Worm (Caenorhabditis elegans) whole organism, L4 larva: ENCODE results near the gene glb-27.

Source experiments
- F37D6.2 ChIP-seq: sonication (generic microtip); optimal IDR thresholded peaks from 2 replicates; lab custom pipeline; 2016; ENCODE audit warnings: mild to moderate bottlenecking, missing genetic modification characterization, missing compliant biosample characterization
- R02D3.7 ChIP-seq: fragments of 150-350 bp; sonication (generic microtip); optimal IDR thresholded peaks from 3 replicates; lab custom pipeline; 2014; ENCODE audit warnings: missing biosample characterization, missing genetic modification characterization
- T26A8.4 ChIP-seq: fragments of 200-800 bp; sonication (Bioruptor generic); IDR thresholded peaks from 2 replicates; pipeline ENCODE4 v1.3.6; 2022; ENCODE audit warnings: missing genetic modification characterization, missing compliant biosample characterization
- Y48G9A.11 ChIP-seq: fragments of 200-800 bp; sonication (Bioruptor generic); IDR thresholded peaks from 2 replicates; pipeline ENCODE4 v1.3.6; 2022; ENCODE audit warnings: missing genetic modification reagents, missing genetic modification characterization, missing compliant biosample characterization
- Y5F2A.4 ChIP-seq: fragments of 200-800 bp; sonication (Bioruptor generic); optimal IDR thresholded peaks from 2 replicates; lab custom pipeline; 2018; ENCODE audit warnings: mild to moderate bottlenecking, missing genetic modification characterization, missing compliant biosample characterization
- ZK337.2 ChIP-seq: fragments of 200-800 bp; sonication (Bioruptor generic); IDR thresholded peaks from 2 replicates; pipeline ENCODE4 v1.3.6; 2022; ENCODE audit warnings: missing genetic modification reagents, missing genetic modification characterization, missing compliant biosample characterization
- ama-1 ChIP-seq: fragments of 150-350 bp; optimal IDR thresholded peaks from 2 replicates; lab custom pipeline; 2014; ENCODE audit warnings: inconsistent platforms, mixed read lengths
- ceh-28 ChIP-seq: fragments of 150-350 bp; optimal IDR thresholded peaks from 2 replicates; lab custom pipeline; 2014; ENCODE audit warnings: missing biosample characterization, missing genetic modification reagents, missing genetic modification characterization
- ceh-32 ChIP-seq: sonication (generic microtip); optimal IDR thresholded peaks from 2 replicates; lab custom pipeline; 2016; ENCODE audit warnings: mild to moderate bottlenecking, missing genetic modification characterization, missing compliant biosample characterization; ENCODE audit not compliant: poor library complexity
- ceh-62 ChIP-seq: sonication (generic microtip); optimal IDR thresholded peaks from 2 replicates; lab custom pipeline; 2017; ENCODE audit warnings: missing biosample characterization, missing genetic modification characterization
- ceh-82 ChIP-seq: sonication (generic microtip); optimal IDR thresholded peaks from 2 replicates; lab custom pipeline; 2017; ENCODE audit warnings: missing biosample characterization, missing genetic modification characterization
- cey-2 ChIP-seq: sonication (generic microtip); optimal IDR thresholded peaks from 3 replicates; lab custom pipeline; 2017; ENCODE audit warnings: missing genetic modification characterization, mild to moderate bottlenecking, missing compliant biosample characterization, antibody characterized with exemption, borderline replicate concordance; ENCODE audit not compliant: insufficient read depth
- ctbp-1 ChIP-seq: fragments of 200-800 bp; sonication (Bioruptor generic); IDR thresholded peaks from 2 replicates; pipeline ENCODE4 v1.3.6; 2022; ENCODE audit warnings: missing genetic modification reagents, missing genetic modification characterization, missing compliant biosample characterization
- daf-19 ChIP-seq: fragments of 200-800 bp; sonication (Bioruptor generic); conservative IDR thresholded peaks from 2 replicates; pipeline ENCODE4 v1.3.6; 2022; ENCODE audit warnings: missing genetic modification characterization, missing compliant biosample characterization
- duxl-1 ChIP-seq: sonication (generic microtip); optimal IDR thresholded peaks from 2 replicates; lab custom pipeline; 2016; ENCODE audit warnings: mild to moderate bottlenecking, missing genetic modification characterization, moderate library complexity, missing compliant biosample characterization; ENCODE audit not compliant: poor library complexity
- dve-1 ChIP-seq: sonication (generic microtip); optimal IDR thresholded peaks from 2 replicates; lab custom pipeline; 2017; ENCODE audit warnings: antibody characterized with exemption, mild to moderate bottlenecking, missing genetic modification characterization, missing compliant biosample characterization; ENCODE audit not compliant: insufficient read depth
- hif-1 ChIP-seq, 2 experiments: sonication (generic microtip); optimal IDR thresholded peaks; 2 replicates each; lab custom pipeline; 2016 to 2017; ENCODE audit warnings: missing compliant biosample characterization in 2 of 2, missing genetic modification characterization in 2 of 2, missing genetic modification reagents in 2 of 2, missing genotype in 2 of 2, mild to moderate bottlenecking in 1 of 2
- hlh-30 ChIP-seq: sonication (generic microtip); optimal IDR thresholded peaks from 2 replicates; lab custom pipeline; 2017; ENCODE audit warnings: antibody characterized with exemption, mild to moderate bottlenecking, missing genetic modification characterization, missing compliant biosample characterization; ENCODE audit not compliant: insufficient read depth
- hmg-1.1 ChIP-seq: fragments of 200-800 bp; sonication (Bioruptor generic); IDR thresholded peaks from 2 replicates; pipeline ENCODE4 v1.3.6; 2022; ENCODE audit warnings: missing genetic modification reagents, missing genetic modification characterization, missing compliant biosample characterization
- lin-38 ChIP-seq: fragments of 200-800 bp; sonication (Bioruptor generic); IDR thresholded peaks from 2 replicates; pipeline ENCODE4 v1.3.6; 2022; ENCODE audit warnings: missing genetic modification reagents, missing genetic modification characterization, missing compliant biosample characterization
- lin-39 ChIP-seq: fragments of 150-350 bp; optimal IDR thresholded peaks from 2 replicates; lab custom pipeline; 2014; ENCODE audit warnings: missing biosample characterization, missing genetic modification reagents, missing genetic modification characterization
- lsy-2 ChIP-seq, 2 experiments: fragments of 150-350 bp in 1 of 2; sonication (generic microtip) in 1 of 2; optimal IDR thresholded peaks; 2 replicates each; lab custom pipeline; 2014 to 2017; ENCODE audit warnings: missing biosample characterization in 2 of 2, missing genetic modification characterization in 2 of 2
- madf-9 ChIP-seq: fragments of 200-800 bp; sonication (Bioruptor generic); conservative IDR thresholded peaks from 2 replicates; pipeline ENCODE4 v1.3.6; 2022; ENCODE audit warnings: missing genetic modification reagents, missing genetic modification characterization, missing compliant biosample characterization
- mdl-1 ChIP-seq, 2 experiments: fragments of 150-350 bp in 1 of 2; sonication (generic microtip) in 1 of 2; optimal IDR thresholded peaks; 2 replicates each; lab custom pipeline; 2014 to 2017; ENCODE audit warnings: missing biosample characterization in 2 of 2, missing genetic modification characterization in 2 of 2
- mep-1 ChIP-seq: fragments of 150-350 bp; sonication (generic microtip); optimal IDR thresholded peaks from 3 replicates; lab custom pipeline; 2014; ENCODE audit warnings: missing biosample characterization, missing genetic modification characterization
- mes-2 ChIP-seq: sonication (generic microtip); optimal IDR thresholded peaks from 2 replicates; lab custom pipeline; 2016; ENCODE audit warnings: missing genotype, mild to moderate bottlenecking, missing genetic modification characterization, missing compliant biosample characterization; ENCODE audit not compliant: poor library complexity, severe bottlenecking
- mxl-2 ChIP-seq: fragments of 200-800 bp; sonication (Bioruptor generic); conservative IDR thresholded peaks from 2 replicates; pipeline ENCODE4 v1.3.6; 2022; ENCODE audit warnings: missing genetic modification reagents, missing genetic modification characterization, missing compliant biosample characterization
- nhr-10 ChIP-seq: fragments of 150-350 bp; optimal IDR thresholded peaks from 2 replicates; lab custom pipeline; 2014; ENCODE audit warnings: missing biosample characterization, missing genetic modification characterization
- nhr-102 ChIP-seq: sonication (generic microtip); optimal IDR thresholded peaks from 2 replicates; lab custom pipeline; 2016; ENCODE audit warnings: mild to moderate bottlenecking, missing genetic modification characterization, moderate library complexity, missing compliant biosample characterization
- nhr-28 ChIP-seq: fragments of 150-350 bp; optimal IDR thresholded peaks from 2 replicates; lab custom pipeline; 2014; ENCODE audit warnings: missing biosample characterization, missing genetic modification characterization
- pha-4 ChIP-seq, 2 experiments: fragments of 150-350 bp in 1 of 2; fragments of 200-800 bp in 1 of 2; sonication (Bioruptor generic) in 1 of 2; IDR thresholded peaks in 1 of 2; optimal IDR thresholded peaks in 1 of 2; 2 replicates each; pipeline versions ENCODE4 v1.3.6 to Lab custom; 2014 to 2022; ENCODE audit warnings: missing genetic modification characterization in 2 of 2, missing genetic modification reagents in 2 of 2, missing biosample characterization in 1 of 2, missing compliant biosample characterization in 1 of 2
- pqm-1 ChIP-seq: sonication (generic microtip); optimal IDR thresholded peaks from 2 replicates; lab custom pipeline; 2017; ENCODE audit warnings: missing biosample characterization, missing genetic modification characterization
- rbr-2 ChIP-seq: sonication (generic microtip); optimal IDR thresholded peaks from 2 replicates; lab custom pipeline; 2016; ENCODE audit warnings: missing genotype, missing genetic modification characterization, missing compliant biosample characterization
- skn-1 ChIP-seq: fragments of 150-350 bp; optimal IDR thresholded peaks from 2 replicates; lab custom pipeline; 2014; ENCODE audit warnings: missing biosample characterization, missing genetic modification characterization
- snpc-4 ChIP-seq: fragments of 150-350 bp; optimal IDR thresholded peaks from 2 replicates; lab custom pipeline; 2014; ENCODE audit warnings: missing biosample characterization, missing genetic modification characterization
- spr-3 ChIP-seq: fragments of 200-800 bp; sonication (Bioruptor generic); optimal IDR thresholded peaks from 2 replicates; lab custom pipeline; 2018; ENCODE audit warnings: mild to moderate bottlenecking, missing genetic modification characterization, missing compliant biosample characterization
- tag-97 ChIP-seq: fragments of 200-800 bp; sonication (Bioruptor generic); IDR thresholded peaks from 2 replicates; pipeline ENCODE4 v1.3.6; 2022; ENCODE audit warnings: missing genetic modification characterization, missing compliant biosample characterization
- unc-130 ChIP-seq: sonication (generic microtip); optimal IDR thresholded peaks from 2 replicates; lab custom pipeline; 2016; ENCODE audit warnings: missing genetic modification reagents, missing genetic modification characterization, missing compliant biosample characterization
- unc-39 ChIP-seq: sonication (generic microtip); optimal IDR thresholded peaks from 2 replicates; lab custom pipeline; 2017; ENCODE audit warnings: missing biosample characterization, missing genetic modification characterization
- zfp-2 ChIP-seq: sonication (generic microtip); optimal IDR thresholded peaks from 2 replicates; lab custom pipeline; 2016; ENCODE audit warnings: mild to moderate bottlenecking, missing genetic modification characterization, missing compliant biosample characterization
- zip-2 ChIP-seq: fragments of 150-350 bp; optimal IDR thresholded peaks from 2 replicates; lab custom pipeline; 2014; ENCODE audit warnings: missing biosample characterization, missing genetic modification characterization
- ztf-7 ChIP-seq: fragments of 150-350 bp; optimal IDR thresholded peaks from 2 replicates; lab custom pipeline; 2014; ENCODE audit warnings: missing biosample characterization, missing genetic modification characterization

glb-27 gene

ce11 chrII:8585036-8585627, 29.1 kb upstream of the glb-27 start, which contains the start of gene F54C9.11 (continued):
- TF ChIP-seq dve-1 (tag; lab: Kevin White, UChicago) (peak; percentile 31), lsy-2 (tag; optimal IDR thresholded peaks at IDR 0.05; lab: Kevin White, UChicago) (peak in 1 of 2 experiments; percentile 45), ceh-28 (tag; lab: Kevin White, UChicago) (no peak), hif-1 (tag; optimal IDR thresholded peaks at IDR 0.05; lab: Kevin White, UChicago) (peak in 1 of 2 experiments; percentile 24), lin-39 (tag; lab: Kevin White, UChicago) (no peak), unc-130 (GFP tag; lab: Kevin White, UChicago) (no peak), ctbp-1 (peak; percentile 43; the same call in 1 of the 2 replicates), Y5F2A.4 (GFP tag; lab: Kevin White, UChicago) (no peak), daf-19 (GFP tag; lab: Robert Waterston, UW) (no peak), ZK337.2 (no peak), T26A8.4 (peak; percentile 83; the same call in 1 of the 2 replicates), spr-3 (no peak), madf-9 (no peak), skn-1 (no peak), mxl-2 (GFP tag; lab: Robert Waterston, UW) (no peak), mdl-1 (tag; optimal IDR thresholded peaks at IDR 0.05; lab: Kevin White, UChicago) (peak in 1 of 2 experiments; percentile 55)

ce11 chrII:8583035-8583434, 27.0 kb upstream of the glb-27 start:
- TF ChIP-seq zip-2 (tag; lab: Kevin White, UChicago), result no peak
- TF ChIP-seq hlh-30, result peak; percentile 7
- no peak for TF ChIP-seq R02D3.7 (tag; lab: Kevin White, UChicago)
- no peak for TF ChIP-seq spr-3
- no peak for TF ChIP-seq unc-39 (tag; lab: Kevin White, UChicago)
- TF ChIP-seq tag-97 (GFP tag; lab: Robert Waterston, UW), result no peak
- no peak for TF ChIP-seq nhr-102 (tag; lab: Kevin White, UChicago)
- no peak for TF ChIP-seq mdl-1 (tag; optimal IDR thresholded peaks at IDR 0.05; lab: Kevin White, UChicago)
- TF ChIP-seq ama-1 (lab: Kevin White, UChicago), result peak; percentile 58
- no peak for TF ChIP-seq hmg-1.1 (GFP tag; lab: Robert Waterston, UW)
- no peak for TF ChIP-seq lin-39 (tag; lab: Kevin White, UChicago)
- TF ChIP-seq ceh-28 (tag; lab: Kevin White, UChicago), result no peak
- TF ChIP-seq Y48G9A.11, result no peak
- no peak for TF ChIP-seq rbr-2
- TF ChIP-seq ceh-62, result no peak
- no peak for TF ChIP-seq ceh-32 (tag; lab: Kevin White, UChicago)
- no peak for TF ChIP-seq ceh-82
- no peak for TF ChIP-seq dve-1 (tag; lab: Kevin White, UChicago)
- no peak for TF ChIP-seq ctbp-1
- no peak for TF ChIP-seq pqm-1 (tag; lab: Kevin White, UChicago)
- 0 out of 2 replicates have a peak, but pooled peaks have one; percentile 28 for TF ChIP-seq lin-38 (GFP tag; lab: Robert Waterston, UW)
- TF ChIP-seq zfp-2 (tag; lab: Kevin White, UChicago), result no peak
- TF ChIP-seq ztf-7, result no peak
- TF ChIP-seq, all 104 proteins: peak for 3

ce11 chrII:8581700-8582099, 25.6 kb upstream of the glb-27 start, which contains the start of gene arl-1:
TSS of gene arl-1 (plus strand) at chrII:8582000.
- TF ChIP-seq snpc-4 (tag; lab: Kevin White, UChicago), result no peak
- no peak for TF ChIP-seq ctbp-1

- TF ChIP-seq lin-38 (GFP tag; lab: Robert Waterston, UW) (peak; percentile 82), nhr-10 (tag; lab: Kevin White, UChicago) (no peak), nhr-28 (tag; lab: Kevin White, UChicago) (peak; percentile 11), pha-4 (GFP tag; IDR thresholded peaks at IDR 0.05; lab: Robert Waterston, UW) (peak; percentile 55; the same call in 1 of the 2 replicates), pha-4 (tag; optimal IDR thresholded peaks at IDR 0.05; lab: Kevin White, UChicago) (no peak), F37D6.2 (tag; lab: Kevin White, UChicago) (no peak), cey-2 (no peak), mep-1 (tag; lab: Kevin White, UChicago) (peak; percentile 2), R02D3.7 (tag; lab: Kevin White, UChicago) (no peak), zfp-2 (tag; lab: Kevin White, UChicago) (no peak), ceh-28 (tag; lab: Kevin White, UChicago) (no peak), hmg-1.1 (GFP tag; lab: Robert Waterston, UW) (no peak), mes-2 (tag; lab: Kevin White, UChicago) (peak; percentile 44), lsy-2 (tag; optimal IDR thresholded peaks at IDR 0.05; lab: Kevin White, UChicago) (peak in 1 of 2 experiments; percentile 61), duxl-1 (no peak), ztf-7 (no peak), daf-19 (GFP tag; lab: Robert Waterston, UW) (no peak), lin-39 (tag; lab: Kevin White, UChicago) (no peak)
Measured at ce11 chrII:8577509-8578099, 21.5 kb upstream of the glb-27 start, which contains the start of gene F54C9.9. TSS of gene F54C9.9 (plus strand) at chrII:8578049.
